Worm (Caenorhabditis elegans) whole organism, mixed stage, embryonic: Measurements from ENCODE around the gene C02F5.5.

Source experiments
- bed-3 ChIP-seq: fragments of 200-800 bp; sonication (Bioruptor generic); optimal IDR thresholded peaks from 3 replicates; lab custom pipeline; 2018; ENCODE audit warnings: mild to moderate bottlenecking, missing genetic modification characterization, moderate library complexity, missing compliant biosample characterization
- blmp-1 ChIP-seq: fragments of 150-350 bp; optimal IDR thresholded peaks from 2 replicates; lab custom pipeline; 2014; ENCODE audit warnings: missing biosample characterization, missing genetic modification characterization
- ceh-39 ChIP-seq: fragments of 150-350 bp; optimal IDR thresholded peaks from 2 replicates; lab custom pipeline; 2014; ENCODE audit warnings: missing biosample characterization, missing genetic modification characterization
- elt-1 ChIP-seq: sonication (generic microtip); optimal IDR thresholded peaks from 2 replicates; lab custom pipeline; 2017; ENCODE audit warnings: missing genetic modification characterization, mild to moderate bottlenecking, missing compliant biosample characterization, antibody characterized with exemption, moderate library complexity, borderline replicate concordance; ENCODE audit not compliant: insufficient read depth
- lsy-2 ChIP-seq: fragments of 150-350 bp; optimal IDR thresholded peaks from 2 replicates; lab custom pipeline; 2014; ENCODE audit warnings: missing biosample characterization, missing genetic modification characterization
- mab-5 ChIP-seq: fragments of 150-350 bp; optimal IDR thresholded peaks from 2 replicates; lab custom pipeline; 2014; ENCODE audit warnings: missing biosample characterization, missing genetic modification characterization
- nhr-12 ChIP-seq: fragments of 150-350 bp; optimal IDR thresholded peaks from 2 replicates; lab custom pipeline; 2014; ENCODE audit warnings: missing biosample characterization, missing genetic modification characterization
- nhr-76 ChIP-seq: sonication (generic microtip); optimal IDR thresholded peaks from 2 replicates; lab custom pipeline; 2017; ENCODE audit warnings: missing biosample characterization, missing genetic modification characterization
- pha-4 ChIP-seq: fragments of 150-350 bp; optimal IDR thresholded peaks from 2 replicates; lab custom pipeline; 2018; ENCODE audit warnings: missing biosample characterization, missing genetic modification reagents, missing genetic modification characterization
- unc-62 ChIP-seq: fragments of 150-350 bp; optimal IDR thresholded peaks from 2 replicates; lab custom pipeline; 2014; ENCODE audit warnings: missing biosample characterization, missing genetic modification reagents, missing genetic modification characterization
- zip-8 ChIP-seq: fragments of 150-350 bp; optimal IDR thresholded peaks from 2 replicates; lab custom pipeline; 2014; ENCODE audit warnings: missing biosample characterization, missing genetic modification characterization

DNA sequence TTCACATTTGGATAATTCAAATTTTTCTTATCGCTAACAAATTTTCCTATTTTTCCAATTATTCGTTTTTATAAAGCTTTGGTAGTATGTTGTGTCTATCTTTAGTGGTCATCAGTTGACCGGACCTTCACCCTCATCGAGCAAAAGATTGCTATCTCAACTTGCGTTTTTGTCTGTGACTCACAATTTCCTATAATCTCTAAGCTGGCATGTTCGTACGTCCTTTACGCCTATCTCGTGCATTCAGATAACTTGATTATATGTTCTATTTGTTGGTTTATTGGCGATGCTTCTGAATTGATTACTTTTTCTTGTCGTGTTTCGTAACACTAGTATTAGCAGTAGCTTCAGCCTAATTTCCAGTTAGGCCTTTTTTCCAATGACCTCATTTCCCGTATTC is 43.6 kb downstream of the C02F5.5 start:
- no peak for TF ChIP-seq pha-4 (tag; lab: Kevin White, UChicago)
- no peak for TF ChIP-seq nhr-12 (tag; lab: Kevin White, UChicago)
- TF ChIP-seq mab-5 (tag; lab: Kevin White, UChicago), result no peak
- TF ChIP-seq lsy-2 (tag; lab: Kevin White, UChicago), result no peak
- TF ChIP-seq unc-62, result no peak
- peak; percentile 96 for TF ChIP-seq elt-1 (tag; lab: Kevin White, UChicago)
- no peak for TF ChIP-seq zip-8 (tag; lab: Kevin White, UChicago)
- TF ChIP-seq blmp-1 (tag; lab: Kevin White, UChicago), result no peak
- no peak for TF ChIP-seq ceh-39 (tag; lab: Kevin White, UChicago)
- no peak for TF ChIP-seq nhr-76 (tag; lab: Kevin White, UChicago)
- no peak for TF ChIP-seq bed-3 (GFP tag; lab: Kevin White, UChicago)
